ENCODE assay signal across 1 fruit fly cellular context in the genomic region with DNA sequence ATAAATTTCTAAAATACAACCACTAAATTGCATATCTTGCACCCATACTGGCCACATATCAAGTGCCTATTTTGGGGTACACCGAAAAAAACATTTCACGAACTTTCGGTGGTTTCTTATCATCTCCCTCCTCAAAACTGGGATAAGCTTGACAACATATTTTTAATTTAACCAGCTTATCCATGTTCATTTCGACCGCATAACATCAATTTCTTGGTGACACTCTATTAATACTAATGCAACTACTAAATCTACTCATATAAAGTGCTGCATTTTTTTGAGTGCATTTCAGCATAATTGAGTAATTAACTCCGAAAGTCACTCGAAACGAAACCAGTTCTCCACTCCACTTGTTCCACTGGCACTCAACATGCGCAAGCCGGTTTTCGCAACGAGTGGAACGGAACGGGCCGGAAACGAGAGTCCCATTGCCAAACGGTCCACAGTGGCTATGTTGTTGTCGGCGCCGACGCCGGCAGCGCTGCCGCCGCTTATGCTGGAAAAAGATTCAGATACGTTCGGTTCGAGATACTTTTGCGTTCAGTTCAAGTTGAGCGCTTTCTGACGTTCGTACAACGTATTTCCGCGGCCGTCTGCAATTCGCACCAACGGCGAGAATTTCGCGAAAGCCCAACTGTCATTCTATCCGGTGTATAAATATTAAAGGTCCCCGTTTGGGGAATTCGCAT.
TF ChIP-seq lines count a peak whose summit lies in the region.

A gene (plus strand): TSS at position 529 of the 689 bp plus-strand sequence.

TF ChIP-seq in whole organism, embryonic, 481 proteins besides CTCF, POLR2A, EP300 and RAD21 (continued from another document and continues in another):
- peak; percentile 66; the same call in 1 of the 2 replicates for TF ChIP-seq ara (GFP tag; IDR thresholded peaks at IDR 0.05; lab: Robert Waterston, UW)
- peak; percentile 99 for TF ChIP-seq z (GFP tag; IDR thresholded peaks at IDR 0.05; lab: Robert Waterston, UW)
- TF ChIP-seq pho (GFP tag; optimal IDR thresholded peaks at IDR 0.05; lab: Kevin White, UChicago): peak; percentile 17
- TF ChIP-seq Neu2 (GFP tag; optimal IDR thresholded peaks at IDR 0.05; lab: Kevin White, UChicago; ENCODE audit: borderline replicate concordance): peak; percentile 29
- TF ChIP-seq CG11723 (GFP tag; optimal IDR thresholded peaks at IDR 0.05; lab: Kevin White, UChicago): peak; percentile 56
- no peak for TF ChIP-seq Gsc (GFP tag; IDR thresholded peaks at IDR 0.05; lab: Robert Waterston, UW)
- TF ChIP-seq row (GFP tag; IDR thresholded peaks at IDR 0.05; lab: Robert Waterston, UW): peak; percentile 72
- 0 out of 2 replicates have a peak, but pooled peaks have one; percentile 30 for TF ChIP-seq Nf-YA (GFP tag; IDR thresholded peaks at IDR 0.05; lab: Robert Waterston, UW)
- peak; percentile 20; the same call in 1 of the 2 replicates for TF ChIP-seq CG4404 (GFP tag; IDR thresholded peaks at IDR 0.05; lab: Robert Waterston, UW)
- TF ChIP-seq CG6791 (GFP tag; IDR thresholded peaks at IDR 0.05; lab: Robert Waterston, UW; ENCODE audit: partially characterized antibody): peak; percentile 49; the same call in 1 of the 3 replicates
- TF ChIP-seq CG18262 (tag; optimal IDR thresholded peaks at IDR 0.05; lab: Kevin White, UChicago): peak; percentile 92
- TF ChIP-seq Aef1 (GFP tag; IDR thresholded peaks at IDR 0.05; lab: Robert Waterston, UW): no peak
- TF ChIP-seq mld (GFP tag; IDR thresholded peaks at IDR 0.05; lab: Robert Waterston, UW; ENCODE audit: partially characterized antibody): no peak
- peak; percentile 62 for TF ChIP-seq corto (GFP tag; optimal IDR thresholded peaks at IDR 0.05; lab: Kevin White, UChicago)
- TF ChIP-seq dimm (GFP tag; IDR thresholded peaks at IDR 0.05; lab: Robert Waterston, UW): no peak
- no peak for TF ChIP-seq Dbx (GFP tag; IDR thresholded peaks at IDR 0.05; lab: Robert Waterston, UW)
- TF ChIP-seq hbn (GFP tag; IDR thresholded peaks at IDR 0.05; lab: Robert Waterston, UW; ENCODE audit: partially characterized antibody): peak; percentile 39; the same call in 1 of the 2 replicates
- TF ChIP-seq fd3F (GFP tag; optimal IDR thresholded peaks at IDR 0.05; lab: Kevin White, UChicago): peak; percentile 2
- no peak for TF ChIP-seq CG9932 (GFP tag; IDR thresholded peaks at IDR 0.05; lab: Robert Waterston, UW)
- TF ChIP-seq Drgx (GFP tag; IDR thresholded peaks at IDR 0.05; lab: Robert Waterston, UW): peak; percentile 81
- TF ChIP-seq lmd (GFP tag; IDR thresholded peaks at IDR 0.05; lab: Robert Waterston, UW): peak; percentile 60
- TF ChIP-seq bbx (GFP tag; IDR thresholded peaks at IDR 0.05; lab: Robert Waterston, UW; ENCODE audit: partially characterized antibody): peak; percentile 71; the same call in 1 of the 2 replicates
- TF ChIP-seq CG13624 (GFP tag; optimal IDR thresholded peaks at IDR 0.05; lab: Kevin White, UChicago): peak; percentile 37
- peak; percentile 53 for TF ChIP-seq Meics (GFP tag; optimal IDR thresholded peaks at IDR 0.05; lab: Kevin White, UChicago)
- peak; percentile 69 for TF ChIP-seq Hr3 (GFP tag; optimal IDR thresholded peaks at IDR 0.05; lab: Kevin White, UChicago)
- no peak for TF ChIP-seq Nf-YC (tag; optimal IDR thresholded peaks at IDR 0.05; lab: Kevin White, UChicago)
- peak; percentile 47 for TF ChIP-seq HLH54F (GFP tag; optimal IDR thresholded peaks at IDR 0.05; lab: Kevin White, UChicago)
- TF ChIP-seq otp (GFP tag; IDR thresholded peaks at IDR 0.05; lab: Robert Waterston, UW): 0 out of 3 replicates have a peak, but pooled peaks have one; percentile 52
- TF ChIP-seq dpn (GFP tag; optimal IDR thresholded peaks at IDR 0.05; lab: Kevin White, UChicago): peak; percentile 49 to 61
- TF ChIP-seq CG17361 (GFP tag; IDR thresholded peaks at IDR 0.05; lab: Robert Waterston, UW): peak; percentile 87
- TF ChIP-seq Spps (tag; optimal IDR thresholded peaks at IDR 0.05; lab: Kevin White, UChicago): peak; percentile 87
- TF ChIP-seq rib (GFP tag; IDR thresholded peaks at IDR 0.05; lab: Robert Waterston, UW): peak; percentile 30; the same call in 1 of the 2 replicates
- no peak for TF ChIP-seq hth (optimal IDR thresholded peaks at IDR 0.05; lab: Kevin White, UChicago)
- no peak for TF ChIP-seq D19B (GFP tag; optimal IDR thresholded peaks at IDR 0.05; lab: Kevin White, UChicago)
- TF ChIP-seq CG10979 (tag; optimal IDR thresholded peaks at IDR 0.05; lab: Kevin White, UChicago): peak; percentile 91
- peak; percentile 46 for TF ChIP-seq CG5245 (GFP tag; optimal IDR thresholded peaks at IDR 0.05; lab: Kevin White, UChicago)
- peak; percentile 78 for TF ChIP-seq CG1529 (GFP tag; optimal IDR thresholded peaks at IDR 0.05; lab: Kevin White, UChicago)
- TF ChIP-seq CG10147 (GFP tag; optimal IDR thresholded peaks at IDR 0.05; lab: Kevin White, UChicago): peak; percentile 15
- TF ChIP-seq Atf6 (GFP tag; IDR thresholded peaks at IDR 0.05; lab: Robert Waterston, UW): no peak
- TF ChIP-seq lola (GFP tag; optimal IDR thresholded peaks at IDR 0.05; lab: Kevin White, UChicago): peak in 1 of 3 experiments; percentile 90
- peak; percentile 69 for TF ChIP-seq NC2α (GFP tag; optimal IDR thresholded peaks at IDR 0.05; lab: Kevin White, UChicago)
- peak; percentile 39; the same call in 1 of the 2 replicates for TF ChIP-seq ato (GFP tag; IDR thresholded peaks at IDR 0.05; lab: Robert Waterston, UW; ENCODE audit: partially characterized antibody)
- 0 out of 2 replicates have a peak, but pooled peaks have one; percentile 16 for TF ChIP-seq CG32532 (GFP tag; IDR thresholded peaks at IDR 0.05; lab: Robert Waterston, UW)
- TF ChIP-seq Nf-YB (GFP tag; optimal IDR thresholded peaks at IDR 0.05; lab: Kevin White, UChicago): peak; percentile 61
- TF ChIP-seq CG4424 (GFP tag; optimal IDR thresholded peaks at IDR 0.05; lab: Kevin White, UChicago): peak; percentile 76
- no peak for TF ChIP-seq jigr1 (GFP tag; IDR thresholded peaks at IDR 0.05; lab: Robert Waterston, UW)
- TF ChIP-seq CG17829 (tag; optimal IDR thresholded peaks at IDR 0.05; lab: Kevin White, UChicago): peak; percentile 89
- peak; percentile 76 for TF ChIP-seq CG17568 (GFP tag; optimal IDR thresholded peaks at IDR 0.05; lab: Kevin White, UChicago)
- TF ChIP-seq CG6813 (GFP tag; optimal IDR thresholded peaks at IDR 0.05; lab: Kevin White, UChicago): peak; percentile 71
- TF ChIP-seq D19A (tag; optimal IDR thresholded peaks at IDR 0.05; lab: Kevin White, UChicago): peak; percentile 81
- TF ChIP-seq zen2 (GFP tag; IDR thresholded peaks at IDR 0.05; lab: Robert Waterston, UW; ENCODE audit: partially characterized antibody): peak; percentile 69; the same call in 2 of the 3 replicates
- TF ChIP-seq CG14667 (GFP tag; IDR thresholded peaks at IDR 0.05; lab: Robert Waterston, UW): no peak
- TF ChIP-seq aop (GFP tag; IDR thresholded peaks at IDR 0.05; lab: Robert Waterston, UW): no peak
- peak; percentile 68 for TF ChIP-seq CG17186 (GFP tag; optimal IDR thresholded peaks at IDR 0.05; lab: Kevin White, UChicago)
- peak; percentile 62 for TF ChIP-seq pnt (GFP tag; optimal IDR thresholded peaks at IDR 0.05; lab: Kevin White, UChicago)
- TF ChIP-seq Deaf1 (tag; optimal IDR thresholded peaks at IDR 0.05; lab: Kevin White, UChicago): peak; percentile 66
- peak; percentile 79 for TF ChIP-seq fd64A (GFP tag; optimal IDR thresholded peaks at IDR 0.05; lab: Kevin White, UChicago)
- TF ChIP-seq NfI (GFP tag; optimal IDR thresholded peaks at IDR 0.05; lab: Kevin White, UChicago): peak; percentile 58
- peak; percentile 73 for TF ChIP-seq Ssrp (tag; optimal IDR thresholded peaks at IDR 0.05; lab: Kevin White, UChicago)
- peak; percentile 31 for TF ChIP-seq nau (GFP tag; optimal IDR thresholded peaks at IDR 0.05; lab: Kevin White, UChicago)
- peak; percentile 32 for TF ChIP-seq lab (GFP tag; optimal IDR thresholded peaks at IDR 0.05; lab: Kevin White, UChicago)
- TF ChIP-seq klu (GFP tag; IDR thresholded peaks at IDR 0.05; lab: Robert Waterston, UW): no peak
- peak; percentile 68 for TF ChIP-seq CG4707 (GFP tag; optimal IDR thresholded peaks at IDR 0.05; lab: Kevin White, UChicago)
- peak; percentile 0 for TF ChIP-seq B-H2 (GFP tag; optimal IDR thresholded peaks at IDR 0.05; lab: Kevin White, UChicago)
- TF ChIP-seq hb (GFP tag; IDR thresholded peaks at IDR 0.05; lab: Robert Waterston, UW; ENCODE audit: partially characterized antibody): no peak
- no peak for TF ChIP-seq CG10565 (GFP tag; optimal IDR thresholded peaks at IDR 0.05; lab: Kevin White, UChicago)
- peak; percentile 40 for TF ChIP-seq slp2 (GFP tag; optimal IDR thresholded peaks at IDR 0.05; lab: Kevin White, UChicago)
- no peak for TF ChIP-seq pita (GFP tag; optimal IDR thresholded peaks at IDR 0.05; lab: Kevin White, UChicago)
- TF ChIP-seq CG18599 (GFP tag; optimal IDR thresholded peaks at IDR 0.05; lab: Kevin White, UChicago): peak; percentile 73
- TF ChIP-seq CG15601 (tag; optimal IDR thresholded peaks at IDR 0.05; lab: Kevin White, UChicago): peak; percentile 77
- peak; percentile 34 for TF ChIP-seq tx (GFP tag; optimal IDR thresholded peaks at IDR 0.05; lab: Kevin White, UChicago)
- peak in 1 of 2 experiments; percentile 58 for TF ChIP-seq Pdp1 (GFP tag; optimal IDR thresholded peaks at IDR 0.05; lab: Kevin White, UChicago)
- no peak for TF ChIP-seq Trl (optimal IDR thresholded peaks at IDR 0.05; lab: Kevin White, UChicago)
- peak; percentile 67 for TF ChIP-seq Trl (GFP tag; optimal IDR thresholded peaks at IDR 0.05; lab: Kevin White, UChicago)
- no peak for TF ChIP-seq CG2889 (GFP tag; IDR thresholded peaks at IDR 0.05; lab: Robert Waterston, UW)
- 0 out of 2 replicates have a peak, but pooled peaks have one; percentile 14 for TF ChIP-seq CG3847 (GFP tag; IDR thresholded peaks at IDR 0.05; lab: Robert Waterston, UW)
- TF ChIP-seq Awh (GFP tag; IDR thresholded peaks at IDR 0.05; lab: Robert Waterston, UW): peak; percentile 45; the same call in 1 of the 2 replicates
- TF ChIP-seq trem (tag; optimal IDR thresholded peaks at IDR 0.05; lab: Kevin White, UChicago): peak; percentile 81
- peak; percentile 48 to 83 for TF ChIP-seq Hr51 (GFP tag; optimal IDR thresholded peaks at IDR 0.05; lab: Kevin White, UChicago)
- peak; percentile 78 for TF ChIP-seq CG15696 (tag; optimal IDR thresholded peaks at IDR 0.05; lab: Kevin White, UChicago)
- TF ChIP-seq chinmo (GFP tag; IDR thresholded peaks at IDR 0.05; lab: Robert Waterston, UW; ENCODE audit: partially characterized antibody): peak; percentile 92; the same call in 3 of the 4 replicates
- no peak for TF ChIP-seq CG12155 (GFP tag; optimal IDR thresholded peaks at IDR 0.05; lab: Kevin White, UChicago)
- no peak for TF ChIP-seq pzg (GFP tag; optimal IDR thresholded peaks at IDR 0.05; lab: Kevin White, UChicago)
- TF ChIP-seq CG9797 (GFP tag; optimal IDR thresholded peaks at IDR 0.05; lab: Kevin White, UChicago): no peak
- TF ChIP-seq gem (tag; optimal IDR thresholded peaks at IDR 0.05; lab: Kevin White, UChicago): peak; percentile 92
- peak; percentile 57 for TF ChIP-seq CG12659 (GFP tag; optimal IDR thresholded peaks at IDR 0.05; lab: Kevin White, UChicago)
- TF ChIP-seq Sox102F (GFP tag; optimal IDR thresholded peaks at IDR 0.05; lab: Kevin White, UChicago): peak; percentile 85
- no peak for TF ChIP-seq sc (optimal IDR thresholded peaks at IDR 0.05; lab: Kevin White, UChicago)
- peak; percentile 67 for TF ChIP-seq sc (GFP tag; optimal IDR thresholded peaks at IDR 0.05; lab: Kevin White, UChicago)
- no peak for TF ChIP-seq Dref (GFP tag; IDR thresholded peaks at IDR 0.05; lab: Robert Waterston, UW)
- TF ChIP-seq Xbp1 (GFP tag; optimal IDR thresholded peaks at IDR 0.05; lab: Kevin White, UChicago): peak; percentile 72
- TF ChIP-seq nerfin-2 (GFP tag; IDR thresholded peaks at IDR 0.05; lab: Robert Waterston, UW; ENCODE audit: partially characterized antibody): no peak
- no peak for TF ChIP-seq CG11560 (tag; IDR thresholded peaks at IDR 0.05; lab: Robert Waterston, UW)
- no peak for TF ChIP-seq Dek (tag; optimal IDR thresholded peaks at IDR 0.05; lab: Kevin White, UChicago)
- TF ChIP-seq CG3163 (GFP tag; optimal IDR thresholded peaks at IDR 0.05; lab: Kevin White, UChicago): peak; percentile 15
- peak; percentile 34 for TF ChIP-seq CG2120 (GFP tag; optimal IDR thresholded peaks at IDR 0.05; lab: Kevin White, UChicago)
- peak; percentile 85 for TF ChIP-seq CG8388 (GFP tag; optimal IDR thresholded peaks at IDR 0.05; lab: Kevin White, UChicago)
- peak; percentile 67 for TF ChIP-seq CG3407 (GFP tag; optimal IDR thresholded peaks at IDR 0.05; lab: Kevin White, UChicago)
- no peak for TF ChIP-seq schlank (tag; optimal IDR thresholded peaks at IDR 0.05; lab: Kevin White, UChicago)
- TF ChIP-seq inv (GFP tag; IDR thresholded peaks at IDR 0.05; lab: Robert Waterston, UW; ENCODE audit: partially characterized antibody): no peak
- peak; percentile 56 for TF ChIP-seq CG8944 (GFP tag; optimal IDR thresholded peaks at IDR 0.05; lab: Kevin White, UChicago)
- TF ChIP-seq amos (GFP tag; IDR thresholded peaks at IDR 0.05; lab: Robert Waterston, UW; ENCODE audit: partially characterized antibody): peak; percentile 49; the same call in 1 of the 2 replicates
- peak; percentile 87 for TF ChIP-seq Xrp1 (GFP tag; IDR thresholded peaks at IDR 0.05; lab: Robert Waterston, UW)
- peak; percentile 22; the same call in 1 of the 3 replicates for TF ChIP-seq croc (GFP tag; conservative IDR thresholded peaks at IDR 0.05; lab: Robert Waterston, UW)
- TF ChIP-seq CG9437 (GFP tag; optimal IDR thresholded peaks at IDR 0.05; lab: Kevin White, UChicago): peak; percentile 73
- TF ChIP-seq hkb (optimal IDR thresholded peaks at IDR 0.05; lab: Kevin White, UChicago): no peak
- TF ChIP-seq hkb (GFP tag; IDR thresholded peaks at IDR 0.05; lab: Robert Waterston, UW): peak; percentile 61
- peak; percentile 81 for TF ChIP-seq vvl (GFP tag; IDR thresholded peaks at IDR 0.05; lab: Robert Waterston, UW)
- TF ChIP-seq Kr (GFP tag; optimal IDR thresholded peaks at IDR 0.05; lab: Kevin White, UChicago): no peak
- TF ChIP-seq shn (GFP tag; optimal IDR thresholded peaks at IDR 0.05; lab: Kevin White, UChicago): peak; percentile 81
- TF ChIP-seq CG6854 (GFP tag; optimal IDR thresholded peaks at IDR 0.05; lab: Kevin White, UChicago): no peak
- peak; percentile 13 for TF ChIP-seq CG18476 (GFP tag; optimal IDR thresholded peaks at IDR 0.05; lab: Kevin White, UChicago)
- no peak for TF ChIP-seq CG2129 (GFP tag; IDR thresholded peaks at IDR 0.05; lab: Robert Waterston, UW; ENCODE audit: partially characterized antibody)
- peak; percentile 19 for TF ChIP-seq Usf (GFP tag; optimal IDR thresholded peaks at IDR 0.05; lab: Kevin White, UChicago)
- TF ChIP-seq gro (GFP tag; optimal IDR thresholded peaks at IDR 0.05; lab: Kevin White, UChicago): no peak
- no peak for TF ChIP-seq emc (GFP tag; optimal IDR thresholded peaks at IDR 0.05; lab: Kevin White, UChicago)
- TF ChIP-seq prd (optimal IDR thresholded peaks at IDR 0.05; lab: Kevin White, UChicago): no peak
- peak; percentile 68 for TF ChIP-seq prd (GFP tag; IDR thresholded peaks at IDR 0.05; lab: Robert Waterston, UW)
